Worm (Caenorhabditis elegans) whole organism, late embryonic: ENCODE data around the gene atf-4.

Experiments
- C08G9.2 ChIP-seq: sonication (generic microtip); optimal IDR thresholded peaks from 2 replicates; lab custom pipeline; 2016; ENCODE audit warnings: mild to moderate bottlenecking, missing genetic modification characterization, moderate library complexity, missing compliant biosample characterization
- F13H6.1 ChIP-seq: sonication (generic microtip); optimal IDR thresholded peaks from 2 replicates; lab custom pipeline; 2016; ENCODE audit warnings: missing genetic modification characterization, missing compliant biosample characterization
- K09A11.1 ChIP-seq: sonication (generic microtip); optimal IDR thresholded peaks from 2 replicates; lab custom pipeline; 2017; ENCODE audit warnings: antibody characterized with exemption, mild to moderate bottlenecking, missing genetic modification characterization, missing compliant biosample characterization; ENCODE audit not compliant: insufficient read depth
- ceh-14 ChIP-seq: sonication (generic microtip); optimal IDR thresholded peaks from 2 replicates; lab custom pipeline; 2016; ENCODE audit warnings: missing genotype, missing genetic modification characterization, missing compliant biosample characterization
- ceh-2 ChIP-seq: sonication (generic microtip); optimal IDR thresholded peaks from 2 replicates; lab custom pipeline; 2016; ENCODE audit warnings: missing genotype, missing genetic modification characterization, missing compliant biosample characterization
- ceh-24 ChIP-seq: sonication (generic microtip); optimal IDR thresholded peaks from 2 replicates; lab custom pipeline; 2016; ENCODE audit warnings: mild to moderate bottlenecking, missing genetic modification characterization, missing compliant biosample characterization
- ceh-31 ChIP-seq: sonication (generic microtip); optimal IDR thresholded peaks from 2 replicates; lab custom pipeline; 2016; ENCODE audit warnings: missing genetic modification characterization, missing compliant biosample characterization
- ceh-48 ChIP-seq: sonication (generic microtip); optimal IDR thresholded peaks from 2 replicates; lab custom pipeline; 2016; ENCODE audit warnings: missing genetic modification characterization, inconsistent platforms, missing compliant biosample characterization
- ceh-6 ChIP-seq: fragments of 200-800 bp; sonication (Bioruptor generic); optimal IDR thresholded peaks from 2 replicates; lab custom pipeline; 2018; ENCODE audit warnings: mild to moderate bottlenecking, missing genetic modification characterization, missing compliant biosample characterization
- elt-4 ChIP-seq: sonication (generic microtip); optimal IDR thresholded peaks from 2 replicates; lab custom pipeline; 2016; ENCODE audit warnings: missing genetic modification characterization, missing compliant biosample characterization
- fax-1 ChIP-seq: sonication (generic microtip); optimal IDR thresholded peaks from 2 replicates; lab custom pipeline; 2016; ENCODE audit warnings: missing genotype, missing genetic modification characterization, missing compliant biosample characterization
- gmeb-2 ChIP-seq: sonication (generic microtip); optimal IDR thresholded peaks from 2 replicates; lab custom pipeline; 2016; ENCODE audit warnings: missing genetic modification characterization, inconsistent platforms, missing compliant biosample characterization
- hlh-13 ChIP-seq: fragments of 200-800 bp; sonication (Bioruptor generic); optimal IDR thresholded peaks from 2 replicates; lab custom pipeline; 2018; ENCODE audit warnings: mild to moderate bottlenecking, missing genetic modification characterization, missing compliant biosample characterization
- hlh-30 ChIP-seq: sonication (generic microtip); optimal IDR thresholded peaks from 2 replicates; lab custom pipeline; 2017; ENCODE audit warnings: antibody characterized with exemption, missing genetic modification characterization, missing compliant biosample characterization; ENCODE audit not compliant: insufficient read depth
- nfya-1 ChIP-seq: sonication (generic microtip); optimal IDR thresholded peaks from 2 replicates; lab custom pipeline; 2017; ENCODE audit warnings: missing genetic modification characterization, mild to moderate bottlenecking, missing compliant biosample characterization, antibody characterized with exemption, moderate library complexity
- nhr-11 ChIP-seq: fragments of 150-350 bp; optimal IDR thresholded peaks from 2 replicates; lab custom pipeline; 2014; ENCODE audit warnings: missing biosample characterization, missing genetic modification characterization
- pat-9 ChIP-seq: fragments of 200-800 bp; sonication (Bioruptor generic); optimal IDR thresholded peaks from 2 replicates; lab custom pipeline; 2018; ENCODE audit warnings: mild to moderate bottlenecking, missing genetic modification characterization, moderate library complexity, missing compliant biosample characterization
- pax-1 ChIP-seq: fragments of 150-350 bp; optimal IDR thresholded peaks from 2 replicates; lab custom pipeline; 2014; ENCODE audit warnings: missing biosample characterization, missing genetic modification characterization
- pha-2 ChIP-seq: sonication (generic microtip); optimal IDR thresholded peaks from 2 replicates; lab custom pipeline; 2017; ENCODE audit warnings: mild to moderate bottlenecking, missing genetic modification characterization, missing compliant biosample characterization
- pqm-1 ChIP-seq: sonication (generic microtip); optimal IDR thresholded peaks from 2 replicates; lab custom pipeline; 2016; ENCODE audit warnings: missing genetic modification characterization, missing compliant biosample characterization
- pros-1 ChIP-seq: fragments of 150-350 bp; optimal IDR thresholded peaks from 2 replicates; lab custom pipeline; 2014; ENCODE audit warnings: missing biosample characterization, missing genetic modification reagents, missing genetic modification characterization
- rnt-1 ChIP-seq: sonication (generic microtip); optimal IDR thresholded peaks from 2 replicates; lab custom pipeline; 2016; ENCODE audit warnings: missing genetic modification characterization, missing compliant biosample characterization
- tbx-2 ChIP-seq: sonication (generic microtip); optimal IDR thresholded peaks from 2 replicates; lab custom pipeline; 2016; ENCODE audit warnings: missing genetic modification characterization, missing compliant biosample characterization
- tbx-7 ChIP-seq: sonication (generic microtip); optimal IDR thresholded peaks from 2 replicates; lab custom pipeline; 2016; ENCODE audit warnings: missing genotype, missing genetic modification characterization, missing compliant biosample characterization
- unc-3 ChIP-seq, 2 experiments: fragments of 200-800 bp in 1 of 2; sonication (Bioruptor generic) in 1 of 2; sonication (generic microtip) in 1 of 2; conservative IDR thresholded peaks in 1 of 2; optimal IDR thresholded peaks in 1 of 2; 2 replicates each; pipeline versions ENCODE4 v1.3.6 to Lab custom; 2016 to 2022; ENCODE audit warnings: missing compliant biosample characterization in 2 of 2, missing genetic modification characterization in 2 of 2, missing genetic modification reagents in 1 of 2
- unc-42 ChIP-seq: sonication (generic microtip); optimal IDR thresholded peaks from 2 replicates; lab custom pipeline; 2016; ENCODE audit warnings: missing genotype, missing genetic modification characterization, missing compliant biosample characterization
- unc-55 ChIP-seq: sonication (generic microtip); optimal IDR thresholded peaks from 2 replicates; lab custom pipeline; 2017; ENCODE audit warnings: missing biosample characterization, missing genetic modification reagents, missing genetic modification characterization

Gene atf-4

DNA sequence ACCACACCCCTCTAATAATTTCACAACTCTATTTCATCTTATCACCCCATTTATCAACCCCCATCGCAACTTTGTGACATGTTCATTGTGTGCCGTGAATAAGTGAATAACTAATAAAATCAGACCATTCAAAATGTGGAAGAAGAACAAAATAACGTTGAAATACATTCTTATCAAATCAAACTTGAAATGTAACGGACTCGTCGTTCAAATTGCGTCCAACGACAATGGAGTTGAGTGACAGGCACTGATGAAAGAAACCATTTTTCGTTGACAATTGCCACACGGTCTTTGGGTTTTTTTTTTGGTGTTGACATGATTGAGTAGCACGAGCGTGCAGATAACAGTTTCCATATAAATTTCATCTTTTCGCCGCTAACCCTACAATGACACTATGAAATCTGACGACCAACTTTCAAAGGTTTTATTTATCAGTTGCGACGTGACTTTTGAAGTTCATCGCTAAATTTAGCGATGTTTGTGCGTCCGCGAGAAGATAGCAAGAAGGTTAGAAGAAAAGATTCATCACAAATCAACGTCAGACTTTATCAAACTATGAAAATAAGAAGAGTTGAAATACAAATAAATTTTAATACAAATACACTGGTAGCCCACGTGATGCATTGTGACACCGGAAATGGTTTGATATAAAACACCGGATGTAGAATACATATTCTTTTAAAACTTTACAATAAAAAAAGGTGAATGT lies 27.0 kb downstream of the atf-4 start:
- no peak for TF ChIP-seq gmeb-2 (tag; lab: Kevin White, UChicago)
- TF ChIP-seq ceh-31 (tag; lab: Kevin White, UChicago), result no peak
- no peak for TF ChIP-seq pqm-1 (tag; lab: Kevin White, UChicago)
- TF ChIP-seq pha-2, result no peak
- TF ChIP-seq hlh-30 (tag; lab: Kevin White, UChicago), result no peak
- TF ChIP-seq pat-9 (tag; lab: Kevin White, UChicago), result no peak
- TF ChIP-seq ceh-2 (tag; lab: Kevin White, UChicago), result no peak
- no peak for TF ChIP-seq elt-4
- no peak for TF ChIP-seq tbx-2 (tag; lab: Kevin White, UChicago)
- no peak for TF ChIP-seq K09A11.1 (tag; lab: Kevin White, UChicago)
- no peak for TF ChIP-seq hlh-13 (GFP tag; lab: Kevin White, UChicago)
- no peak for TF ChIP-seq fax-1 (tag; lab: Kevin White, UChicago)
- TF ChIP-seq ceh-48 (tag; lab: Kevin White, UChicago), result no peak
- no peak for TF ChIP-seq ceh-14 (tag; lab: Kevin White, UChicago)
- TF ChIP-seq ceh-6 (GFP tag; lab: Kevin White, UChicago), result no peak
- no peak for TF ChIP-seq rnt-1
- TF ChIP-seq ceh-24 (tag; lab: Kevin White, UChicago), result no peak
- TF ChIP-seq F13H6.1 (tag; lab: Kevin White, UChicago), result no peak

DNA sequence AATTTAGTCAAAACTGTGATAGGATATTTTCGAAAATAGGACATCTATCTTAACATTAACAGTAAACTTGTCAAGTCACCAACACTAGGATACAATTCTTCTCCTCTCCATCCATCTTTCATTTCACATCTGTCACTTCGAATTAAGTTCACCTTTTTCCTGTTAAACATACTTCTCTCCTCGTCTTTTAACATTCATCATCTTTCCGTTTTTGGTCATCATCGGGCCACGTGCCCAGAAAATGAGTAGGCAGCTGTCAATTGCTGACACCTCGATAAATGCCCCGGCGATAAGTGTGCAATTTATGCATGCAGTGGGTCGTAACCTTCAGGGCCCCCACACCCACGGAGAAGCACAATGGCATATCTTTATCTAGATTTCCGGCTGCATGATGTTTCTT lies 30.4 kb downstream of the atf-4 start:
- TF ChIP-seq unc-55, result peak; percentile 48
- no peak for TF ChIP-seq tbx-7 (tag; lab: Kevin White, UChicago)

DNA sequence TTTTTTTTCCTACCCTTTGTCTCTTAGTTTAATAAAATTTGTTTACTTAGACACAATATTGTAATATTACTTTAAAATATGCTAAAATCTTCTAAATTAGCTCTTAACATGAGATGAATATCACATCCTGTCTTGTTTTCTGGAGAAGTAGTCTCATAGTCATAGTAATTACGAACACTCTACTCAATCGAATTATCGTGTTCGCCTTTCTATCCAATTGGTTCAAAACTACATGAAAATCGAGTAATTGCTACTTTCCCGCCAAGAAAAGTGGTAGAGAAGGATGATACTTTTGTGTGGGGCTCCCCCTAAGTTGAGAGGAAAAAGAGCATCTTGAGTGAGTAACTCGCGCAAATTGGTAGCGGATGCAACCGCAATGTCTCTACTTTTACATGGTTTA lies 32.5 kb downstream of the atf-4 start:
- TF ChIP-seq hlh-13 (GFP tag; lab: Kevin White, UChicago), result no peak
- TF ChIP-seq unc-42 (tag; lab: Kevin White, UChicago), result peak; percentile 78
- TF ChIP-seq ceh-31 (tag; lab: Kevin White, UChicago), result peak; percentile 22

DNA sequence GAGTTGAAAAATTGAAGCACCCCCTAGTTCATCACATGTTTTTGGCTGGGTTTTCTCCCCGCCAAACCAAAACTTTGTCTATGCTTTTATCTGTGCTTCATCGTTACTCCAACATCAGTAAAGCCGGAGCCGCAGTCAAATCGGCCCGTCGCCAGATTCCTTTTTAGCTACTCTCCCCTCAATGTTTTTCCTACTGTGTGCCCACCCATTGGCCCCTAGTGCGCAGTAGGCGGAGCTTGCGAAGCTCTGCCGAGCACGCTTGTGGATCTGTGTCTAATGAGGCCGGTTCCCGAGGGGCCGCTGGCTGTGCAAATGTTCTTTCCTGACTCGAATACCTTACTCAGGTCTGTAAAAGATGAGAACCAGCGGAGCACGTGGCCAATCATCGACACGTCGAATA lies 34.3 kb downstream of the atf-4 start:
- TF ChIP-seq unc-3 (GFP tag; conservative IDR thresholded peaks at IDR 0.05; lab: Robert Waterston, UW), result 0 out of 2 replicates have a peak, but pooled peaks have one; percentile 48
- TF ChIP-seq unc-3 (tag; optimal IDR thresholded peaks at IDR 0.05; lab: Kevin White, UChicago), result no peak
- no peak for TF ChIP-seq unc-55
- TF ChIP-seq hlh-13 (GFP tag; lab: Kevin White, UChicago), result no peak
- TF ChIP-seq nfya-1 (tag; lab: Kevin White, UChicago), result peak; percentile 21
- TF ChIP-seq, all 69 proteins: peak for 2

DNA sequence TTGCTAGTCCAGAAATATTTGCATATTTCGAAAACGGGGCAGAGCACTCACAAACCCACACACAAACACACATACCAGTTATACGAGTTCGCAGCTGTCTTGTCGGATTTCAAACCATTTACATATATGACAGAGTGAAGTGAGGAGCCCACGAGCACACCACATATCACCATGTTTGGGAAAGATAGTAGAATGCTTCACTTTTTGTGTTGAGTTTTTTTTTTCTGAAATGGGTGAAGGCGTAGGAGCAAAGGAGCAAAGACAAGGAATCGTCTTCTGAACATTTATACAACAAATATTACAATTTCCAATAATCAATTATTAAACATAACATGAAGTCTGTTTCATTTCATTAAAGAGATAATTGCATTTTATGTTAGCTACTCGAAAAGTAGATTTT lies 35.4 kb downstream of the atf-4 start:
- no peak for TF ChIP-seq nhr-11 (tag; lab: Kevin White, UChicago)
- no peak for TF ChIP-seq pax-1
- no peak for TF ChIP-seq C08G9.2 (tag; lab: Kevin White, UChicago)
- no peak for TF ChIP-seq tbx-2 (tag; lab: Kevin White, UChicago)
- TF ChIP-seq ceh-6 (GFP tag; lab: Kevin White, UChicago), result no peak
- TF ChIP-seq pat-9 (tag; lab: Kevin White, UChicago), result no peak
- no peak for TF ChIP-seq unc-3 (GFP tag; conservative IDR thresholded peaks at IDR 0.05; lab: Robert Waterston, UW)
- no peak for TF ChIP-seq unc-3 (tag; optimal IDR thresholded peaks at IDR 0.05; lab: Kevin White, UChicago)
- TF ChIP-seq pros-1 (tag; lab: Kevin White, UChicago), result no peak
- TF ChIP-seq, all 69 proteins: peak for 0

DNA sequence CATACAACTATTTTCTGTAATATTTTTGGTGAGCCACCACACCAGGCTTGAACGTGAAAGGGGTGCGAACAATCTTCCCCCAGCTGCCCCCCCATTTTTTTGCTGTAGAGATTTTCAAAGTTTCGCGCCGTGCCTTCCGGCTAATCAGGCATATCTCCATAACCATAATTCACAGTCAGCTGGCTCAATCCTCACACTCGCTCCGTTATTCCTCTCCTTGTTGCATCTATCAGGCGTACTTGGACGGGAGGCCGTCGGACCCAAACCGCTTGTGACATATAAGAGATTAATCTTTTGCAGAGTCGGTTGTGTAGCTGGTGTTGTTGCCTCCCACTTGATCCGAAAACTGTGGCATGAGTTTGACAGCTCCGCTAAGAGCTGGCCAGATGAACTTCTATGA lies 37.4 kb downstream of the atf-4 start, which contains the start of gene unc-3:
TSS of gene unc-3 (plus strand) at position 301 of the 400 bp plus-strand sequence.
- TF ChIP-seq pros-1 (tag; lab: Kevin White, UChicago), result no peak
